Worm (Caenorhabditis elegans): ENCODE data around the gene F54D5.15.

ce11 chrII:11612034-11612723 is 48.2 kb upstream of the F54D5.15 start, which contains the start of gene F07A11.5:
- TF ChIP-seq tab-1 (GFP tag; IDR thresholded peaks at IDR 0.05) = no peak
- no peak for TF ChIP-seq flt-1 (GFP tag; IDR thresholded peaks at IDR 0.05)

Data from whole organism, midembryonic.